Fruit fly (Drosophila melanogaster): ENCODE data around the gene CG31789.
A peak's percentile ranks its signal among the peaks of the same experiment; 100 is the strongest.

The CG31789 gene

DNA sequence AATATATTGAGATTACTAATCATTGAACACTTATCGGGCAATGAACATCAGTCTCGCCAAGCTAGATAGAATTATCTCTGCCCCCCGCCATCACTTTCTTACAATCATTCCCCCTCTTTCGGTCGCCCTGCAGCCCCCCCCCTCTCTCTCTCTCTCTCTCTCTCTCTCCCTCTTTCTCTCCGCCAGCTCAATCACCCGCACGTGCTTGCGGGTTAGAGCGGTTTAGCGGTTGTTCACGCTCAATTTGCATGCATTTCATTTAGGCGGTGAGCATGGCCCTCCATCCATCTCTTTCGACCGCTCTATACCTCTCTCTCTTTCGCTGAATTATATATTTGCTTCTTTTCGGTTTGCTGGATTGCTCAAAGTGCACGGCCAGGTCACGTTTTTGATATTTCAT is 23.4 kb downstream of the CG31789 start:
- TF ChIP-seq CG8478 (optimal IDR thresholded peaks at IDR 0.05) = no peak
- peak in 1 of 2 experiments; percentile 8 for TF ChIP-seq EcR (GFP tag; optimal IDR thresholded peaks at IDR 0.05)
- no peak for TF ChIP-seq pan (optimal IDR thresholded peaks at IDR 0.05)

DNA sequence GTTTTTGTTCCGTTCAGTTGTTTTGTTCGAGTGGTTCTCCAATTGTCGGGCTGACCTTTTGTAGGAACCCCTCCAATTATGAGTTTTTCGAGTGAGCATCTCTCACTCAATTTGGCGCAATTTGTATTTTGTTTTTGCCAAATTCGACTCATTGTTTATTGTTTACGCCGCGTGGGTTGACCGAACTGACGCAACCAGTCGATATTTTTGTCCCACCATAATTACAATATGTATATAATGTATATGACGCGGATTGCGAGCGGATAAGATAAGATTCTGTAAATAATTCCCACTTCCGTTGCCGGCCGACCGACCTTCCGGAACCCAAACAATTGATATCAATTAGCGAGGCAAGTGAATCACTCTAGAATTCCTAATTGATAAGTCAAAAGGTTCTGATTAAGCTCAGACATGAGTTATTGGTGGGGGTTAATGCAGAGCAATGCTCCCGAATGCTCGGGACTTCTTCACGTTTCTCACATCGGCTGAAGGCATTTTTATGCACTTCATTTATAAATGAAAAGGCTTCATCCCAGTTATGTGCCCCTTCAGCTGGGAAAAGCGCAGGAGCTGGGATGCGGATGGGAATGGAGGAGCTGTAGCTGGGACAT is 25.0 kb downstream of the CG31789 start:
- TF ChIP-seq EcR (GFP tag; optimal IDR thresholded peaks at IDR 0.05) = no peak
- TF ChIP-seq psq (optimal IDR thresholded peaks at IDR 0.05) = no peak
- no peak for TF ChIP-seq usp (GFP tag; optimal IDR thresholded peaks at IDR 0.05)
- no peak for TF ChIP-seq pan (optimal IDR thresholded peaks at IDR 0.05)
- no peak for TF ChIP-seq Dll (optimal IDR thresholded peaks at IDR 0.05)
- TF ChIP-seq CG8478 (optimal IDR thresholded peaks at IDR 0.05) = no peak

DNA sequence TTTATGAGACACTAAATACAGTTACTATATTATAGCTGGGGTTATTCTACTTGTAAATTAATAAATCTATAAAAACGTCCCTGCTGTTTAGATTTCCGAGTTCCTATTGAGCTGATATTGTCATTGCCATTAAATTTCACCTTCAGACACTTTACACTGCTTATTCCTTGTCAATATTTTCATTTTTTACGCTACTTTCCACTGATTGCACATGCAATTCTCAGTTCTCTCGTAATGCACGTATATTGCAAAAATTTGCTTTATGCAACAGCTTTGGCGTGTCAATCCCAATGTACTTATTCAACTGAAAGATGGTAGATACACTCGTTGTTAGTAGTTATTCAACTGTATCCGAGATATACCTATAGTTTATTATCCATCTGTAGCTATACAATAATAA is 26.7 kb downstream of the CG31789 start:
- TF ChIP-seq usp (GFP tag; optimal IDR thresholded peaks at IDR 0.05) (no peak), Dll (optimal IDR thresholded peaks at IDR 0.05) (no peak), psq (optimal IDR thresholded peaks at IDR 0.05) (no peak), EcR (GFP tag; optimal IDR thresholded peaks at IDR 0.05) (no peak), pan (optimal IDR thresholded peaks at IDR 0.05) (no peak), CG8478 (optimal IDR thresholded peaks at IDR 0.05) (no peak)

DNA sequence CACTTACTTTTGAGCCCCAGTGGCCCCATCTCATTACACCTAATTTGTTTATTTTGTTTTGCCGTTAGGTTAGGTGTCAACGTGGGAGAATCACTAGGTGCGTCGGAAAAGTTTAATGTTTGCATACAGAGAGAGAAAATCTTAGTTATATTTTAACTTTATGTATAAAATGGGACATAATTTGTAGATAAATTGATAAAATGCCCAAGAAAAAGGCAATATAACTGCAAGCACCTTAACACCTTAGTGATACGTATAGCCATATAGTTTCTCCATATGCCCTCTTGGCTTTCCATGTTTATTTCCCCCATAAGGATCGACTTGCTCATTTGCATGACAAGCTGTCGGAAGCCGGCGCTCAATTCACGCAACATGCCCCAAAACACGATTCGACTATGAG is 33.2 kb downstream of the CG31789 start:
- TF ChIP-seq CG8478 (optimal IDR thresholded peaks at IDR 0.05) (no peak), EcR (GFP tag; optimal IDR thresholded peaks at IDR 0.05) (no peak), Dll (optimal IDR thresholded peaks at IDR 0.05) (no peak), usp (GFP tag; optimal IDR thresholded peaks at IDR 0.05) (no peak), psq (optimal IDR thresholded peaks at IDR 0.05) (no peak), pan (optimal IDR thresholded peaks at IDR 0.05) (no peak)

DNA sequence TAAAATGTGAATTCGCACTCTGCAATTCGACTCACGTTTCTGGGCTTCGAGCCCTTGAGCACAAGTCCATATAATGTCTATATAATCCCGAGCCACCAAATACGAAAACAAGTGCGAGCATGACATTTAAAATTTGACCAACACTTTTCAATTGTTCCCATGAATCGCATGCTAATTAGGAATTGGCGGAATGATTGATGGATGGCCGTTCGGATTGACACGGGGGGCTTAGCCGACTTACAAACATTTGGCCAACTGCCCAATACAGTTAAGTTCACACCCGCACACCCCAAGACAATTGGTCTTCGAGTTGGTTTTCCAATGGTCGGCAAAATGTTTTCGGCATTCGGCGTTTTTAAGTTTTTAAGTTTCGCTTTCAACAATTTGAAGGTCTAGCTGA is 35.4 kb downstream of the CG31789 start:
- TF ChIP-seq usp (GFP tag; optimal IDR thresholded peaks at IDR 0.05) (no peak), pan (optimal IDR thresholded peaks at IDR 0.05) (no peak), EcR (GFP tag; optimal IDR thresholded peaks at IDR 0.05) (no peak), psq (optimal IDR thresholded peaks at IDR 0.05) (no peak), CG8478 (optimal IDR thresholded peaks at IDR 0.05) (no peak), Dll (optimal IDR thresholded peaks at IDR 0.05) (no peak)

DNA sequence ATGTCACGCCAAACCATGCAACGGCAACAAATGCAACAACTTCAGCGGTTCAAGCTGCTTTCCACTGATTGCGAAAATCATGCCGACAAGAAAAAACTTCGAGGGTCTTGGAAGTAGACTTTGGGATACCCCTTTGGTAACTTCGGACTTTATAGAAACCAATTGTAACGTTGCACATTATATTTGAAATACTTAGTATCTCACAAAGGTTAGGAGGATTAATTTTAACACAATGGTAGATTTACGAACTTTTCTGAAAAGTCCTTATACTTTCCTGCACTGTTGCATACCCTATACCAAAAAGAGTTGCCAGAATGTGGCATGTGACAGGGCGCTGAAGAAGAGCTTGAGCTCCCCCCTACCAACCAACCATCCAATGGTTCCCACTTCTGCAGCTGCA is 39.7 kb downstream of the CG31789 start:
- TF ChIP-seq CG8478 (optimal IDR thresholded peaks at IDR 0.05) (no peak), pan (optimal IDR thresholded peaks at IDR 0.05) (peak; percentile 63)

DNA sequence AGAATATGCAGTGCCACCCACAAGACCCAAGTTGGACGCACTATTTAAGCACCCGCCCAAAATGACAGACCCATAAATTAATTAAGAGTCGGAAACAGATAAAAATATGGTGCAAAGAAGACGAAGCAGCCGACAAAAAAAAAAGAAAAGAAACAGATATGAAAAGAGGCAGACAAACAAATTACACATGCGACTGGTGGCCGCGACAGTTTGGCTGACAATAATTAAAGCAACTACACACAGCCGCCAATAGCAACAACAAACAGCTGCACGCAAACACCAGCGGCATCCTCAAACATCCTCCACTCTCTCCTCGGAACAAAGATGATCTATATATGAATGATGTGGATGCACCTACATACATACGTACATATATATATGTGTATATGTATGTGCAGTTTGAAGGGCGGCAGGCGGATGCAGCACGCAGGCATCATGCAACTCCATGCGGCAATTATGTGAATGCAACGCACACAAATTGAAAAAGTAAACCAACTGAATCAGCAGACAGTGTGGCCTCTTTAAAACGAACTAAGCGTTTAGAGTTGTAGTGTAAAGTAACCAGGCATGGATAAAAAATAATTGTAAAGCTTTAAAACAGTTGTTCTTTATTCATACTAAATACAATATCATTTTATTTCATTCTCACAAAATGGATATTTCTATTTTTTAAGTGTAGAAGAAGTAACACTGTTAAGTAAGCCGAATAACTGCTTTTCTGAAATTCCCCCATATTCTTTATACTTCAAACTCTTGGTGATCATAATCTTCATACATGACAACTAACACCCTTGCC is 42.3 kb downstream of the CG31789 start:
- TF ChIP-seq CG8478 (optimal IDR thresholded peaks at IDR 0.05) (no peak), Dll (optimal IDR thresholded peaks at IDR 0.05) (no peak), EcR (GFP tag; optimal IDR thresholded peaks at IDR 0.05) (no peak), pan (optimal IDR thresholded peaks at IDR 0.05) (no peak), usp (GFP tag; optimal IDR thresholded peaks at IDR 0.05) (no peak), psq (optimal IDR thresholded peaks at IDR 0.05) (no peak)

DNA sequence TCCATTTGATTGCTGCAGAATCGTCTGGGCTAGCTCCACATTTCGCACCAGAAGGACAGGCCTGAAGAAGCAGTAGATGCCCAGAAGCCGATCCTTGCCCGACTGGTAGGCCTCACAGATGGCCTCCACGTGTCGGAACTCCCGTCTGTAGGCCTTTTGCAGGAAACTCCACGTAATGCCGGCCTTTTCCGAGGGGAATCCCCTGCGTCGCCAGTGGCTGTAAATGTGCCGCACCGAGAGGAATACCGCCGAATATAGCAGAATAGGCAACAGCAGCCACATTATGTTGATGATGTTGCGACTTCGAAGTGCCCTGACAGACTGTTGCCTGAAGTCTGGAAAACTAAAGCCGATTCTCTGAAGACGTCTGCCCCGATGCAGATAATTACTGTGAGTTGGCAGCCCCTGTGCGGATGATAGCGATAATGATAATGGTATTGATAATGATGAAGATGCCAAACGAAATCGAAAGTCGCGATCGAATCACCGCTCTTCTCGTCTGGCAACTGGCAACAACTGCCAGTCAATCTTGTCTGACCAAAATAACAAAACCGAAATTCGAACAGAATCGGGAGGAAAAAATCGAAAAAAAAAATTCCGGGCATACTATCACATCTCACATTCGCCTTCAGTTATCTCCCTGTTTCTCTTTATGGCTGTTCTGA is 47.1 kb downstream of the CG31789 start, which contains the start of gene Cyp310a1:
Gene Cyp310a1 (minus strand): TSS at position 348 of the 665 bp plus-strand sequence.
- TF ChIP-seq psq (optimal IDR thresholded peaks at IDR 0.05) (no peak), EcR (GFP tag; optimal IDR thresholded peaks at IDR 0.05) (no peak), CG8478 (optimal IDR thresholded peaks at IDR 0.05) (no peak)

DNA sequence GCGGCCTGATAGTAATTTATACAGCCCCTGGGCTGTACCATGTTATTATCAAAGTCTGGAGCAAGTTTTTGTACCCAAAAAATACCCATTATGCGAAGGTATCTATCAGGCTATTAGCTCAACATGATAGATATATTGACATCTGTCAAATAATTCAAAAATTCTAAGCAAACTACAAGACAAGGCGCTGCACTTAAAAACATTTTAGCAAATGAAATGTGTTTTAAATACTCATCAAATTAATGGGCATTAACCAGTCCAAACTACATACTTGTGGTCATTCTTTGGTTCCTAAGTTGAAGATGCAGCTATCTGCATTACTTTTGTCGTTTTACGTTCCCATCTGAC is 47.6 kb downstream of the CG31789 start:
- peak; percentile 80 for TF ChIP-seq pan (optimal IDR thresholded peaks at IDR 0.05)
- no peak for TF ChIP-seq psq (optimal IDR thresholded peaks at IDR 0.05)
